Worm (Caenorhabditis elegans): ENCODE results near the gene T04C9.1.

T04C9.1 gene

ce11 chrIII:5988991-5989726 is 3.9 kb upstream of the T04C9.1 start (continued):
- TF ChIP-seq pqm-1 (tag; optimal IDR thresholded peaks at IDR 0.05) (no peak), nhr-71 (tag; optimal IDR thresholded peaks at IDR 0.05) (peak; percentile 39), nhr-85 (tag) (no peak), ceh-82 (tag; optimal IDR thresholded peaks at IDR 0.05) (no peak), nhr-47 (tag; optimal IDR thresholded peaks at IDR 0.05) (peak; percentile 13), sox-4 (tag; optimal IDR thresholded peaks at IDR 0.05) (no peak), lsy-2 (tag; optimal IDR thresholded peaks at IDR 0.05) (peak in 1 of 2 experiments; percentile 40), nhr-76 (tag; optimal IDR thresholded peaks at IDR 0.05) (no peak), swsn-7 (tag; optimal IDR thresholded peaks at IDR 0.05) (peak; percentile 14), fos-1 (tag; optimal IDR thresholded peaks at IDR 0.05) (no peak), fkh-8 (tag; optimal IDR thresholded peaks at IDR 0.05) (no peak), irx-1 (tag; optimal IDR thresholded peaks at IDR 0.05) (no peak), aly-2 (tag; optimal IDR thresholded peaks at IDR 0.05) (no peak), ceh-63 (GFP tag; optimal IDR thresholded peaks at IDR 0.05) (no peak), tbx-2 (tag; optimal IDR thresholded peaks at IDR 0.05) (peak; percentile 23), ceh-90 (tag; optimal IDR thresholded peaks at IDR 0.05) (no peak), blmp-1 (tag; optimal IDR thresholded peaks at IDR 0.05) (peak; percentile 39), C16A3.4 (tag; optimal IDR thresholded peaks at IDR 0.05) (no peak), fkh-4 (tag; optimal IDR thresholded peaks at IDR 0.05; ENCODE audit: borderline replicate concordance) (no peak), efl-3 (GFP tag; optimal IDR thresholded peaks at IDR 0.05) (no peak), rnt-1 (tag; optimal IDR thresholded peaks at IDR 0.05) (peak; percentile 22), aha-1 (tag; optimal IDR thresholded peaks at IDR 0.05) (no peak), C34B4.2 (tag; optimal IDR thresholded peaks at IDR 0.05) (no peak), jun-1 (tag; optimal IDR thresholded peaks at IDR 0.05) (no peak), elt-3 (tag; optimal IDR thresholded peaks at IDR 0.05) (no peak), nhr-28 (tag; optimal IDR thresholded peaks at IDR 0.05) (no peak), egl-27 (tag; optimal IDR thresholded peaks at IDR 0.05) (no peak), mdl-1 (tag; optimal IDR thresholded peaks at IDR 0.05) (no peak), unc-98 (GFP tag; IDR thresholded peaks at IDR 0.05) (no peak), sptf-1 (tag; optimal IDR thresholded peaks at IDR 0.05) (no peak), lin-39 (tag; optimal IDR thresholded peaks at IDR 0.05) (no peak), unc-86 (tag; optimal IDR thresholded peaks at IDR 0.05) (peak; percentile 24), ceh-88 (GFP tag; IDR thresholded peaks at IDR 0.05) (no peak), nhr-11 (tag; optimal IDR thresholded peaks at IDR 0.05) (no peak), nhr-90 (tag; optimal IDR thresholded peaks at IDR 0.05; ENCODE audit: poor library complexity) (no peak), ztf-11 (tag; optimal IDR thresholded peaks at IDR 0.05) (peak in 1 of 2 experiments; percentile 20), F16B12.6 (tag; optimal IDR thresholded peaks at IDR 0.05) (no peak), isw-1 (GFP tag; IDR thresholded peaks at IDR 0.05) (no peak), nhr-237 (tag; optimal IDR thresholded peaks at IDR 0.05) (no peak), dsc-1 (tag; optimal IDR thresholded peaks at IDR 0.05) (no peak), ces-1 (GFP tag; optimal IDR thresholded peaks at IDR 0.05) (no peak), dpl-1 (GFP tag; optimal IDR thresholded peaks at IDR 0.05) (peak; percentile 71 to 82 (median 75)), ets-5 (GFP tag; IDR thresholded peaks at IDR 0.05) (no peak), skn-1 (tag; optimal IDR thresholded peaks at IDR 0.05) (no peak), ceh-8 (GFP tag; optimal IDR thresholded peaks at IDR 0.05) (no peak), nhr-77 (tag; optimal IDR thresholded peaks at IDR 0.05) (no peak), nhr-12 (tag; optimal IDR thresholded peaks at IDR 0.05) (no peak), hlh-17 (GFP tag; optimal IDR thresholded peaks at IDR 0.05; ENCODE audit: borderline replicate concordance) (no peak), fkh-10 (GFP tag; optimal IDR thresholded peaks at IDR 0.05) (peak; percentile 9), unc-130 (tag; optimal IDR thresholded peaks at IDR 0.05) (no peak), hlh-4 (tag; optimal IDR thresholded peaks at IDR 0.05) (no peak), mab-9 (GFP tag; IDR thresholded peaks at IDR 0.05) (peak; percentile 73), lin-35 (GFP tag; optimal IDR thresholded peaks at IDR 0.05) (peak; percentile 73 to 82)
